Fruit fly (Drosophila melanogaster): ENCODE data around the gene nej.

Gene nej

dm6 chrX:9658865-9659339 lies 28.0 kb downstream of the nej start, which contains the start of gene Ptpmeg2 (continued):
- TF ChIP-seq CG14965 (GFP tag; optimal IDR thresholded peaks at IDR 0.05; ENCODE audit: borderline replicate concordance), result peak; percentile 8
- peak; percentile 22 for TF ChIP-seq CHES-1-like (GFP tag; optimal IDR thresholded peaks at IDR 0.05)
- TF ChIP-seq CG31388 (GFP tag; optimal IDR thresholded peaks at IDR 0.05), result peak; percentile 46
- TF ChIP-seq Ssrp (tag; optimal IDR thresholded peaks at IDR 0.05), result peak; percentile 8
- peak; percentile 53; the same call in 1 of the 2 replicates for TF ChIP-seq CG10959 (GFP tag; IDR thresholded peaks at IDR 0.05)
- 0 out of 2 replicates have a peak, but pooled peaks have one; percentile 27 for TF ChIP-seq Taf1 (GFP tag; IDR thresholded peaks at IDR 0.05)
- peak; percentile 33 for TF ChIP-seq MESR4 (GFP tag; optimal IDR thresholded peaks at IDR 0.05)
- peak; percentile 40; the same call in 1 of the 2 replicates for TF ChIP-seq stc (GFP tag; IDR thresholded peaks at IDR 0.05)
- no peak for TF ChIP-seq CG1529 (GFP tag; optimal IDR thresholded peaks at IDR 0.05)
- TF ChIP-seq CG31441 (GFP tag; IDR thresholded peaks at IDR 0.05), result peak; percentile 45; the same call in 1 of the 2 replicates
- TF ChIP-seq CG7271 (tag; optimal IDR thresholded peaks at IDR 0.05), result peak; percentile 64
- no peak for TF ChIP-seq GATAe (GFP tag; conservative IDR thresholded peaks at IDR 0.05)
- TF ChIP-seq Dip2 (GFP tag; IDR thresholded peaks at IDR 0.05), result peak; percentile 93
- TF ChIP-seq Trl (optimal IDR thresholded peaks at IDR 0.05), result no peak
- TF ChIP-seq Trl (GFP tag; optimal IDR thresholded peaks at IDR 0.05), result peak; percentile 66
- TF ChIP-seq wek (GFP tag; optimal IDR thresholded peaks at IDR 0.05), result no peak
- TF ChIP-seq sisA (GFP tag; IDR thresholded peaks at IDR 0.05), result peak; percentile 41
- TF ChIP-seq run (tag; optimal IDR thresholded peaks at IDR 0.05), result no peak
- TF ChIP-seq CG6683 (GFP tag; optimal IDR thresholded peaks at IDR 0.05), result peak; percentile 15
- TF ChIP-seq Ravus (GFP tag; IDR thresholded peaks at IDR 0.05), result no peak
- TF ChIP-seq CG30020 (tag; optimal IDR thresholded peaks at IDR 0.05), result peak; percentile 14
- peak; percentile 84 for TF ChIP-seq CG9932 (GFP tag; IDR thresholded peaks at IDR 0.05)
- 0 out of 3 replicates have a peak, but pooled peaks have one; percentile 21 for TF ChIP-seq CG11695 (GFP tag; IDR thresholded peaks at IDR 0.05)
- no peak for TF ChIP-seq tll (GFP tag; optimal IDR thresholded peaks at IDR 0.05)
- TF ChIP-seq CG16863 (GFP tag; optimal IDR thresholded peaks at IDR 0.05), result peak; percentile 100
- no peak for TF ChIP-seq CG43689 (GFP tag; IDR thresholded peaks at IDR 0.05)
- TF ChIP-seq CG13287 (GFP tag; IDR thresholded peaks at IDR 0.05; ENCODE audit: partially characterized antibody), result peak; percentile 97
- TF ChIP-seq D (optimal IDR thresholded peaks at IDR 0.05), result no peak
- peak; percentile 10 for TF ChIP-seq D (GFP tag; optimal IDR thresholded peaks at IDR 0.05)
- peak; percentile 82 for TF ChIP-seq Dll (GFP tag; IDR thresholded peaks at IDR 0.05; ENCODE audit: partially characterized antibody)
- TF ChIP-seq Bdp1 (GFP tag; optimal IDR thresholded peaks at IDR 0.05), result peak; percentile 38
- no peak for TF ChIP-seq cad (GFP tag; optimal IDR thresholded peaks at IDR 0.05)
- peak; percentile 61; the same call in 2 of the 3 replicates for TF ChIP-seq Dbx (GFP tag; IDR thresholded peaks at IDR 0.05)
- TF ChIP-seq CG7786 (GFP tag; optimal IDR thresholded peaks at IDR 0.05), result peak; percentile 43
- no peak for TF ChIP-seq gce (GFP tag; IDR thresholded peaks at IDR 0.05)
- peak; percentile 42 for TF ChIP-seq CG11723 (GFP tag; optimal IDR thresholded peaks at IDR 0.05)
- TF ChIP-seq ab (GFP tag; optimal IDR thresholded peaks at IDR 0.05), result no peak
- TF ChIP-seq tin (GFP tag; optimal IDR thresholded peaks at IDR 0.05), result peak; percentile 69
- TF ChIP-seq CG13775 (GFP tag; optimal IDR thresholded peaks at IDR 0.05), result peak; percentile 19
- TF ChIP-seq zen (tag; optimal IDR thresholded peaks at IDR 0.05), result peak; percentile 30
- TF ChIP-seq CG11093 (GFP tag; IDR thresholded peaks at IDR 0.05), result no peak
- TF ChIP-seq CG2199 (GFP tag; IDR thresholded peaks at IDR 0.05), result no peak
- TF ChIP-seq CG10462 (GFP tag; optimal IDR thresholded peaks at IDR 0.05), result no peak
- peak; percentile 57 for TF ChIP-seq CG9876 (GFP tag; optimal IDR thresholded peaks at IDR 0.05)
- peak; percentile 31; the same call in 1 of the 2 replicates for TF ChIP-seq HLH3B (GFP tag; IDR thresholded peaks at IDR 0.05)
- TF ChIP-seq CG6791 (GFP tag; IDR thresholded peaks at IDR 0.05; ENCODE audit: partially characterized antibody), result peak; percentile 95
- no peak for TF ChIP-seq gcm2 (GFP tag; optimal IDR thresholded peaks at IDR 0.05)
- no peak for TF ChIP-seq CG8359 (GFP tag; optimal IDR thresholded peaks at IDR 0.05; ENCODE audit: borderline replicate concordance)
- no peak for TF ChIP-seq al (GFP tag; IDR thresholded peaks at IDR 0.05)
- peak; percentile 9 for TF ChIP-seq cato (GFP tag; optimal IDR thresholded peaks at IDR 0.05; ENCODE audit: borderline replicate concordance)
- TF ChIP-seq CG13123 (GFP tag; optimal IDR thresholded peaks at IDR 0.05), result no peak

Data from whole organism, embryonic.